Worm (Caenorhabditis elegans): ENCODE data around the gene K12H4.3.

K12H4.3 gene

DNA sequence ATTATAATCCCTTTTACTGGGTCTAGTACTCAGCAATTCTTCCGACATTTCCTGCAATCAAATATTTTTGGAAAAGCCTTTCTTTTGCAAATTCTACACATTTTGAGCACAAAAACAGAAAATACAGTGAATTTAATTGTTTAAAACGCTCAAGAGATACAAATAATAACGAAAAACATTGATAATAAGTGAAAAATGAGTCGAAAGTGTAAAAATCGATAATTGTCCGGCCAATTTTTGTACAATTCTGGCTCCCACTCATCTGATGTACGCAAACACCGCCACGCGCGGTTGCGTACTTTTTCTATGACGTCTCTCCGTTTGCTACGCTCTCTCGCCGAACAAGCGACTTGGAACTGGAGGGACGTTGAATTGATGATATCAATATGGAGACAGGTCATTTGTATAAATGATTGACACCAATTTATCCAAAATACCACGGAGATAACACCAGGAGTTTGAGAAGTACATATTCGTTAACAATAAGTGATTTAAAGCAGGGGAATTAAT, 25.0 kb upstream of the K12H4.3 start, which contains the start of gene lin-36:
lin-36 (minus strand) TSS at position 51 of the 510 bp plus-strand sequence.
- TF ChIP-seq madf-8 (GFP tag; conservative IDR thresholded peaks at IDR 0.05), result no peak; the same call in 1 of the 2 replicates
- no peak for TF ChIP-seq sea-2 (GFP tag; IDR thresholded peaks at IDR 0.05)
- no peak for TF ChIP-seq ccch-3 (GFP tag; optimal IDR thresholded peaks at IDR 0.05)
- TF ChIP-seq B0261.1 (tag; optimal IDR thresholded peaks at IDR 0.05), result no peak
- TF ChIP-seq F57C9.4 (tag; optimal IDR thresholded peaks at IDR 0.05), result no peak
- no peak for TF ChIP-seq bed-2 (GFP tag; IDR thresholded peaks at IDR 0.05)
- TF ChIP-seq lsl-1 (GFP tag; optimal IDR thresholded peaks at IDR 0.05), result peak; percentile 29
- peak; percentile 14 for TF ChIP-seq efl-1 (GFP tag; optimal IDR thresholded peaks at IDR 0.05)
- TF ChIP-seq sdz-38 (tag; optimal IDR thresholded peaks at IDR 0.05), result no peak
- no peak for TF ChIP-seq nfya-2 (GFP tag; IDR thresholded peaks at IDR 0.05)
- TF ChIP-seq hrde-1 (tag; optimal IDR thresholded peaks at IDR 0.05; ENCODE audit: borderline replicate concordance), result no peak
- no peak for TF ChIP-seq somi-1 (GFP tag; optimal IDR thresholded peaks at IDR 0.05)
- TF ChIP-seq ets-4 (GFP tag; optimal IDR thresholded peaks at IDR 0.05), result no peak
- TF ChIP-seq ceh-27 (GFP tag; optimal IDR thresholded peaks at IDR 0.05), result peak; percentile 73
- TF ChIP-seq hsf-1 (GFP tag; IDR thresholded peaks at IDR 0.05), result no peak
- TF ChIP-seq let-526 (GFP tag; IDR thresholded peaks at IDR 0.05), result no peak
- no peak for TF ChIP-seq lir-1 (GFP tag; conservative IDR thresholded peaks at IDR 0.05)
- TF ChIP-seq rec-8 (tag; optimal IDR thresholded peaks at IDR 0.05), result no peak
- TF ChIP-seq nhr-120 (GFP tag; IDR thresholded peaks at IDR 0.05), result no peak
- TF ChIP-seq akir-1 (GFP tag; optimal IDR thresholded peaks at IDR 0.05), result no peak
- TF ChIP-seq T07F8.4 (tag; optimal IDR thresholded peaks at IDR 0.05), result no peak
- TF ChIP-seq nhr-80 (tag; optimal IDR thresholded peaks at IDR 0.05), result peak; percentile 32
- no peak for TF ChIP-seq aptf-3 (GFP tag; IDR thresholded peaks at IDR 0.05)
- peak; percentile 59 to 63 for TF ChIP-seq let-607 (tag; optimal IDR thresholded peaks at IDR 0.05)
- no peak for TF ChIP-seq F49E8.2 (tag; optimal IDR thresholded peaks at IDR 0.05; ENCODE audit: insufficient read depth)
- TF ChIP-seq dpl-1 (GFP tag; optimal IDR thresholded peaks at IDR 0.05), result peak; percentile 61
- peak; percentile 71 for TF ChIP-seq ztf-18 (tag; optimal IDR thresholded peaks at IDR 0.05)
- no peak for TF ChIP-seq mxl-1 (tag; optimal IDR thresholded peaks at IDR 0.05)
- no peak for TF ChIP-seq sptf-2 (GFP tag; optimal IDR thresholded peaks at IDR 0.05)
- no peak for TF ChIP-seq ztf-25 (GFP tag; IDR thresholded peaks at IDR 0.05)
- no peak for TF ChIP-seq dpff-1 (tag; optimal IDR thresholded peaks at IDR 0.05)
- TF ChIP-seq D2030.7 (GFP tag; IDR thresholded peaks at IDR 0.05), result no peak
- TF ChIP-seq gei-17 (GFP tag; optimal IDR thresholded peaks at IDR 0.05), result no peak
- TF ChIP-seq hmg-1.2 (GFP tag; IDR thresholded peaks at IDR 0.05), result peak; percentile 100
- peak; percentile 68 for TF ChIP-seq F23B12.7 (tag; optimal IDR thresholded peaks at IDR 0.05; ENCODE audit: insufficient read depth)
- no peak for TF ChIP-seq Y79H2A.3 (GFP tag; conservative IDR thresholded peaks at IDR 0.05)
- TF ChIP-seq unc-130 (GFP tag; optimal IDR thresholded peaks at IDR 0.05), result no peak
- peak; percentile 38; the same call in 1 of the 2 replicates for TF ChIP-seq madf-6 (GFP tag; IDR thresholded peaks at IDR 0.05)
- TF ChIP-seq Y56A3A.18 (GFP tag; IDR thresholded peaks at IDR 0.05), result no peak
- TF ChIP-seq hlh-26 (GFP tag; conservative IDR thresholded peaks at IDR 0.05), result no peak
- no peak for TF ChIP-seq B0035.1 (tag; optimal IDR thresholded peaks at IDR 0.05)
- TF ChIP-seq lin-40 (tag; optimal IDR thresholded peaks at IDR 0.05), result no peak
- no peak for TF ChIP-seq zim-3 (tag; optimal IDR thresholded peaks at IDR 0.05)
- TF ChIP-seq lag-1 (GFP tag; IDR thresholded peaks at IDR 0.05), result no peak
- no peak for TF ChIP-seq bed-1 (GFP tag; IDR thresholded peaks at IDR 0.05)
- peak; percentile 59 for TF ChIP-seq F33H1.4 (GFP tag; IDR thresholded peaks at IDR 0.05)
- TF ChIP-seq nfya-1 (tag; optimal IDR thresholded peaks at IDR 0.05; ENCODE audit: borderline replicate concordance, insufficient read depth), result no peak
- no peak for TF ChIP-seq F39B2.1 (GFP tag; IDR thresholded peaks at IDR 0.05)
